Worm (Caenorhabditis elegans) whole organism, young adult: ENCODE measurements around the gene Y48E1C.4.

Experiments
- B0019.2 ChIP-seq: fragments of 200-800 bp; sonication (Bioruptor generic); conservative IDR thresholded peaks from 2 replicates; pipeline ENCODE4 v1.3.6; 2022; ENCODE audit warnings: missing genetic modification reagents, missing genetic modification characterization, missing compliant biosample characterization
- C06A6.2 ChIP-seq: fragments of 200-800 bp; sonication (Bioruptor generic); conservative IDR thresholded peaks from 2 replicates; pipeline ENCODE4 v1.3.6; 2022; ENCODE audit warnings: missing genetic modification characterization, missing compliant biosample characterization
- dpl-1 ChIP-seq: fragments of 150-350 bp; optimal IDR thresholded peaks from 2 replicates; lab custom pipeline; 2014; ENCODE audit warnings: missing biosample characterization, missing genetic modification reagents, missing genetic modification characterization
- hlh-12 ChIP-seq: sonication (generic microtip); optimal IDR thresholded peaks from 2 replicates; lab custom pipeline; 2016; ENCODE audit warnings: missing genetic modification characterization, missing compliant biosample characterization
- mxl-1 ChIP-seq: sonication (generic microtip); optimal IDR thresholded peaks from 2 replicates; lab custom pipeline; 2016; ENCODE audit warnings: missing genetic modification characterization, missing compliant biosample characterization
- nfya-1 ChIP-seq: sonication (generic microtip); optimal IDR thresholded peaks from 2 replicates; lab custom pipeline; 2017; ENCODE audit warnings: antibody characterized with exemption, missing compliant biosample characterization, missing genetic modification characterization, borderline replicate concordance; ENCODE audit not compliant: insufficient read depth
- nhr-27 ChIP-seq: fragments of 200-800 bp; sonication (Bioruptor generic); optimal IDR thresholded peaks from 2 replicates; lab custom pipeline; 2018; ENCODE audit warnings: mild to moderate bottlenecking, missing genetic modification characterization, moderate library complexity, missing compliant biosample characterization
- nhr-90 ChIP-seq: sonication (generic microtip); optimal IDR thresholded peaks from 2 replicates; lab custom pipeline; 2016; ENCODE audit warnings: missing genotype, mild to moderate bottlenecking, missing genetic modification characterization, missing compliant biosample characterization
- pha-4 ChIP-seq: fragments of 150-350 bp; sonication (generic microtip); optimal IDR thresholded peaks from 2 replicates; lab custom pipeline; 2014; ENCODE audit warnings: missing biosample characterization, missing genetic modification reagents, missing genetic modification characterization
- unc-62 ChIP-seq: fragments of 150-350 bp; optimal IDR thresholded peaks from 2 replicates; lab custom pipeline; 2014; ENCODE audit warnings: missing biosample characterization, missing genetic modification reagents, missing genetic modification characterization

- TF ChIP-seq nfya-1 (tag; lab: Kevin White, UChicago) (no peak), mxl-1 (no peak), nhr-90 (no peak), dpl-1 (GFP tag; lab: Kevin White, UChicago) (no peak), unc-62 (no peak), B0019.2 (GFP tag; lab: Robert Waterston, UW) (no peak), pha-4 (tag; lab: Kevin White, UChicago) (no peak), nhr-27 (no peak), C06A6.2 (GFP tag; lab: Robert Waterston, UW) (no peak), hlh-12 (tag; lab: Kevin White, UChicago) (no peak)
These were observed 47.2 kb downstream of the Y48E1C.4 start, which contains the start of gene Y48C3A.14 for ce11 chrII:13389461-13389860.
